Fruit fly (Drosophila melanogaster) whole organism, embryonic: ENCODE measurements around the gene CG14642.

ENCODE experiments used
- B-H1 ChIP-seq: fragments of 200-800 bp; sonication (Bioruptor generic); IDR thresholded peaks from 3 replicates; pipeline ENCODE4 v1.3.6; 2022; ENCODE audit warnings: missing biosample characterization, missing genetic modification characterization
- Bteb2 ChIP-seq: fragments of 200-800 bp; sonication (Bioruptor generic); optimal IDR thresholded peaks from 2 replicates; lab custom pipeline; 2016; ENCODE audit warnings: missing biosample characterization, missing genetic modification characterization
- CG10959 ChIP-seq: fragments of 200-800 bp; sonication (Bioruptor generic); IDR thresholded peaks from 2 replicates; pipeline ENCODE4 v1.3.6; 2022; ENCODE audit warnings: missing biosample characterization, missing genetic modification characterization
- CG12104 ChIP-seq: fragments of 200-800 bp; sonication (Bioruptor generic); optimal IDR thresholded peaks from 3 replicates; lab custom pipeline; 2016; ENCODE audit warnings: missing biosample characterization, missing genetic modification characterization
- CG12299 ChIP-seq: fragments of 200-800 bp; sonication (Bioruptor generic); optimal IDR thresholded peaks from 2 replicates; lab custom pipeline; 2018; ENCODE audit warnings: missing biosample characterization, mild to moderate bottlenecking, missing genetic modification characterization
- CG15696 ChIP-seq: fragments of 200-800 bp; sonication (Bioruptor generic); optimal IDR thresholded peaks from 2 replicates; lab custom pipeline; 2019; ENCODE audit warnings: missing biosample characterization, mild to moderate bottlenecking, missing genetic modification characterization, moderate library complexity
- CG16813 ChIP-seq: fragments of 200-800 bp; sonication (Bioruptor generic); IDR thresholded peaks from 3 replicates; pipeline ENCODE4 v1.3.6; 2022; ENCODE audit warnings: missing biosample characterization, missing genetic modification characterization; ENCODE audit not compliant: partially characterized antibody
- CG17328 ChIP-seq: fragments of 200-800 bp; sonication (Bioruptor generic); IDR thresholded peaks from 2 replicates; pipeline ENCODE4 v1.3.6; 2022; ENCODE audit warnings: missing biosample characterization, missing genetic modification characterization
- CG17361 ChIP-seq: fragments of 200-800 bp; sonication (Bioruptor generic); IDR thresholded peaks from 3 replicates; pipeline ENCODE4 v1.3.6; 2022; ENCODE audit warnings: missing biosample characterization, missing genetic modification characterization
- CG17802 ChIP-seq: fragments of 200-800 bp; sonication (Bioruptor generic); optimal IDR thresholded peaks from 2 replicates; lab custom pipeline; 2018; ENCODE audit warnings: missing biosample characterization, mild to moderate bottlenecking, missing genetic modification characterization, moderate library complexity
- CG1832 ChIP-seq: fragments of 200-800 bp; sonication (Bioruptor generic); optimal IDR thresholded peaks from 2 replicates; lab custom pipeline; 2017; ENCODE audit warnings: missing biosample characterization, mild to moderate bottlenecking, missing genetic modification characterization, inconsistent platforms
- CG18764 ChIP-seq: fragments of 200-800 bp; sonication (Bioruptor generic); optimal IDR thresholded peaks from 3 replicates; lab custom pipeline; 2016; ENCODE audit warnings: missing biosample characterization, missing genetic modification characterization
- CG2120 ChIP-seq: fragments of 200-800 bp; sonication (Bioruptor generic); optimal IDR thresholded peaks from 3 replicates; lab custom pipeline; 2016; ENCODE audit warnings: missing biosample characterization, missing genetic modification characterization
- CG33557 ChIP-seq: fragments of 200-800 bp; sonication (Bioruptor generic); optimal IDR thresholded peaks from 2 replicates; lab custom pipeline; 2019; ENCODE audit warnings: missing biosample characterization, mild to moderate bottlenecking, missing genetic modification characterization, moderate library complexity
- CG34376 ChIP-seq: fragments of 200-800 bp; sonication (Bioruptor generic); optimal IDR thresholded peaks from 2 replicates; lab custom pipeline; 2018; ENCODE audit warnings: missing biosample characterization, mild to moderate bottlenecking, missing genetic modification characterization
- CG3726 ChIP-seq: fragments of 200-800 bp; sonication (Bioruptor generic); IDR thresholded peaks from 3 replicates; pipeline ENCODE4, ENCODE4 v1.3.6; 2022; ENCODE audit warnings: missing biosample characterization, missing genetic modification characterization
- CG43689 ChIP-seq: fragments of 200-800 bp; sonication (Bioruptor generic); IDR thresholded peaks from 2 replicates; pipeline ENCODE4 v1.3.6; 2022; ENCODE audit warnings: missing biosample characterization, missing genetic modification characterization
- CG4404 ChIP-seq: fragments of 200-800 bp; sonication (Bioruptor generic); IDR thresholded peaks from 2 replicates; pipeline ENCODE4 v1.3.6; 2022; ENCODE audit warnings: missing biosample characterization, missing genetic modification characterization
- CG4820 ChIP-seq: fragments of 200-800 bp; sonication (Bioruptor generic); optimal IDR thresholded peaks from 3 replicates; lab custom pipeline; 2016; ENCODE audit warnings: missing biosample characterization, missing genetic modification characterization
- CG5180 ChIP-seq: fragments of 200-800 bp; sonication (Bioruptor generic); optimal IDR thresholded peaks from 3 replicates; lab custom pipeline; 2017; ENCODE audit warnings: missing biosample characterization, missing genetic modification characterization, mild to moderate bottlenecking, moderate library complexity, missing genetic modification reagents
- CG6689 ChIP-seq: fragments of 200-800 bp; sonication (Bioruptor generic); IDR thresholded peaks from 2 replicates; pipeline ENCODE4 v1.3.6; 2022; ENCODE audit warnings: missing biosample characterization, missing genetic modification characterization
- CG7372 ChIP-seq: fragments of 200-800 bp; sonication (Bioruptor generic); IDR thresholded peaks from 2 replicates; pipeline ENCODE4 v1.3.6; 2022; ENCODE audit warnings: missing biosample characterization, missing genetic modification characterization
- CG9437 ChIP-seq: fragments of 200-800 bp; sonication (Bioruptor generic); optimal IDR thresholded peaks from 2 replicates; lab custom pipeline; 2018; ENCODE audit warnings: missing biosample characterization, mild to moderate bottlenecking, missing genetic modification characterization
- CG9876 ChIP-seq: fragments of 200-800 bp; sonication (Bioruptor generic); optimal IDR thresholded peaks from 2 replicates; lab custom pipeline; 2016; ENCODE audit warnings: missing biosample characterization, missing genetic modification characterization
- Doc3 ChIP-seq: fragments of 200-800 bp; sonication (Bioruptor generic); IDR thresholded peaks from 3 replicates; pipeline ENCODE4 v1.3.6; 2022; ENCODE audit warnings: missing biosample characterization, missing genetic modification characterization; ENCODE audit not compliant: partially characterized antibody
- Fer1 ChIP-seq: fragments of 200-800 bp; sonication (Bioruptor generic); optimal IDR thresholded peaks from 2 replicates; lab custom pipeline; 2017; ENCODE audit warnings: missing biosample characterization, mild to moderate bottlenecking, missing genetic modification characterization
- HmgZ ChIP-seq: fragments of 200-800 bp; sonication (Bioruptor generic); optimal IDR thresholded peaks from 2 replicates; lab custom pipeline; 2018; ENCODE audit warnings: missing biosample characterization, mild to moderate bottlenecking, missing genetic modification characterization
- Lhr ChIP-seq: fragments of 200-800 bp; sonication (Bioruptor generic); optimal IDR thresholded peaks from 3 replicates; lab custom pipeline; 2017; ENCODE audit warnings: mild to moderate bottlenecking, missing biosample characterization, missing genetic modification reagents, missing genetic modification characterization
- MESR4 ChIP-seq: fragments of 200-800 bp; sonication (Bioruptor generic); optimal IDR thresholded peaks from 2 replicates; lab custom pipeline; 2018; ENCODE audit warnings: missing biosample characterization, mild to moderate bottlenecking, missing genetic modification characterization, moderate library complexity
- Oli ChIP-seq: fragments of 200-800 bp; sonication (Bioruptor generic); optimal IDR thresholded peaks from 2 replicates; lab custom pipeline; 2018; ENCODE audit warnings: missing biosample characterization, mild to moderate bottlenecking, missing genetic modification characterization, moderate library complexity
- Pdp1 ChIP-seq, 2 experiments: fragments of 200-800 bp; sonication (Bioruptor generic); optimal IDR thresholded peaks; 3 replicates each; lab custom pipeline; 2016; ENCODE audit warnings: missing biosample characterization in 2 of 2, missing genetic modification characterization in 2 of 2, mild to moderate bottlenecking in 1 of 2, moderate library complexity in 1 of 2
- Spps ChIP-seq: fragments of 200-800 bp; sonication (Bioruptor generic); optimal IDR thresholded peaks from 2 replicates; lab custom pipeline; 2018; ENCODE audit warnings: missing biosample characterization, mild to moderate bottlenecking, missing genetic modification characterization
- Xrp1 ChIP-seq: fragments of 200-800 bp; sonication (Bioruptor generic); IDR thresholded peaks from 2 replicates; pipeline ENCODE4 v1.3.6; 2022; ENCODE audit warnings: missing biosample characterization, missing genetic modification characterization
- ac ChIP-seq: fragments of 200-800 bp; sonication (Bioruptor generic); optimal IDR thresholded peaks from 3 replicates; lab custom pipeline; 2017; ENCODE audit warnings: missing biosample characterization, mild to moderate bottlenecking, missing genetic modification characterization
- bab2 ChIP-seq: fragments of 200-800 bp; sonication (Bioruptor generic); optimal IDR thresholded peaks from 2 replicates; lab custom pipeline; 2016; ENCODE audit warnings: missing biosample characterization, missing genetic modification characterization
- bbx ChIP-seq: fragments of 200-800 bp; sonication (Bioruptor generic); IDR thresholded peaks from 2 replicates; pipeline ENCODE4 v1.3.6; 2022; ENCODE audit warnings: missing biosample characterization, missing genetic modification characterization; ENCODE audit not compliant: partially characterized antibody
- btn ChIP-seq: fragments of 200-800 bp; sonication (Bioruptor generic); optimal IDR thresholded peaks from 2 replicates; lab custom pipeline; 2016; ENCODE audit warnings: missing biosample characterization, missing genetic modification characterization
- cato ChIP-seq: fragments of 200-800 bp; sonication (Bioruptor generic); optimal IDR thresholded peaks from 2 replicates; lab custom pipeline; 2016; ENCODE audit warnings: missing biosample characterization, missing genetic modification characterization, borderline replicate concordance
- dm ChIP-seq: fragments of 200-800 bp; sonication (Bioruptor generic); optimal IDR thresholded peaks from 3 replicates; lab custom pipeline; 2016; ENCODE audit warnings: missing biosample characterization, missing genetic modification characterization
- gem ChIP-seq: fragments of 200-800 bp; sonication (Bioruptor generic); optimal IDR thresholded peaks from 2 replicates; lab custom pipeline; 2019; ENCODE audit warnings: missing biosample characterization, mild to moderate bottlenecking, missing genetic modification characterization, moderate library complexity
- jing ChIP-seq: fragments of 200-800 bp; sonication (Bioruptor generic); optimal IDR thresholded peaks from 2 replicates; lab custom pipeline; 2018; ENCODE audit warnings: missing biosample characterization, mild to moderate bottlenecking, missing genetic modification characterization
- klu ChIP-seq: fragments of 200-800 bp; sonication (Bioruptor generic); IDR thresholded peaks from 2 replicates; pipeline ENCODE4 v1.3.6; 2022; ENCODE audit warnings: missing biosample characterization, missing genetic modification characterization
- mam ChIP-seq: fragments of 200-800 bp; sonication (Bioruptor generic); optimal IDR thresholded peaks from 3 replicates; lab custom pipeline; 2016; ENCODE audit warnings: missing biosample characterization, missing genetic modification characterization
- otp ChIP-seq: fragments of 200-800 bp; sonication (Bioruptor generic); IDR thresholded peaks from 3 replicates; pipeline ENCODE4, ENCODE4 v1.3.6; 2022; ENCODE audit warnings: missing biosample characterization, missing genetic modification characterization
- prd ChIP-seq, 3 experiments: fragments of >200 bp in 2 of 3; fragments of 200-800 bp in 1 of 3; sonication (Bioruptor generic) in 1 of 3; optimal IDR thresholded peaks in 2 of 3; IDR thresholded peaks in 1 of 3; 2 replicates in 2 of 3; 3 replicates in 1 of 3; pipeline versions ENCODE4 v1.3.6 to Lab custom; 2017 to 2022; ENCODE audit warnings: missing biosample characterization in 1 of 3, missing genetic modification characterization in 1 of 3
- row ChIP-seq: fragments of 200-800 bp; sonication (Bioruptor generic); IDR thresholded peaks from 3 replicates; pipeline ENCODE4 v1.3.6; 2022; ENCODE audit warnings: missing biosample characterization, missing genetic modification characterization
- slbo ChIP-seq: fragments of 200-800 bp; sonication (Bioruptor generic); IDR thresholded peaks from 2 replicates; pipeline ENCODE4 v1.3.6; 2022; ENCODE audit warnings: missing biosample characterization, missing genetic modification characterization
- sob ChIP-seq: fragments of 200-800 bp; sonication (Bioruptor generic); IDR thresholded peaks from 2 replicates; pipeline ENCODE4 v1.3.6; 2022; ENCODE audit warnings: missing biosample characterization, missing genetic modification characterization
- sr ChIP-seq: fragments of 200-800 bp; sonication (Bioruptor generic); IDR thresholded peaks from 3 replicates; pipeline ENCODE4 v1.3.6; 2022; ENCODE audit warnings: missing biosample characterization, missing genetic modification characterization
- toy ChIP-seq: fragments of 200-800 bp; sonication (Bioruptor generic); IDR thresholded peaks from 2 replicates; pipeline ENCODE4 v1.3.6; 2022; ENCODE audit warnings: missing biosample characterization, missing genetic modification characterization

Gene CG14642

dm6 chr3R:4214038-4214437, 28.5 kb downstream of the CG14642 start (continued):
- TF ChIP-seq CG17802 (tag; lab: Kevin White, UChicago), result peak; percentile 45
- TF ChIP-seq Xrp1, result peak; percentile 84
- TF ChIP-seq CG4404 (GFP tag; lab: Robert Waterston, UW), result peak; percentile 76
- no peak for TF ChIP-seq CG16813 (GFP tag; lab: Robert Waterston, UW)
- no peak for TF ChIP-seq CG34376
- TF ChIP-seq btn (GFP tag; lab: Kevin White, UChicago), result peak; percentile 69
- TF ChIP-seq toy (GFP tag; lab: Robert Waterston, UW), result peak; percentile 61; the same call in 1 of the 2 replicates
- peak; percentile 71 to 73 for TF ChIP-seq Pdp1 (GFP tag; optimal IDR thresholded peaks at IDR 0.05; lab: Kevin White, UChicago)
- TF ChIP-seq CG2120 (GFP tag; lab: Kevin White, UChicago), result peak; percentile 60
- TF ChIP-seq prd (optimal IDR thresholded peaks at IDR 0.05; lab: Kevin White, UChicago), result no peak
- peak; percentile 93 for TF ChIP-seq prd (GFP tag; IDR thresholded peaks at IDR 0.05; lab: Robert Waterston, UW)
- no peak for TF ChIP-seq Doc3 (GFP tag; lab: Robert Waterston, UW)
- TF ChIP-seq CG12299 (tag; lab: Kevin White, UChicago), result no peak
- TF ChIP-seq CG9437 (GFP tag; lab: Kevin White, UChicago), result peak; percentile 39
- peak; percentile 75 for TF ChIP-seq klu (GFP tag; lab: Robert Waterston, UW)
- TF ChIP-seq CG17361, result peak; percentile 68; the same call in 1 of the 3 replicates
- TF ChIP-seq B-H1 (GFP tag; lab: Robert Waterston, UW), result peak; percentile 85
- peak; percentile 20 for TF ChIP-seq CG12104
- no peak for TF ChIP-seq CG15696 (tag; lab: Kevin White, UChicago)
- no peak for TF ChIP-seq bbx (GFP tag; lab: Robert Waterston, UW)
- peak; percentile 78 for TF ChIP-seq jing (GFP tag; lab: Kevin White, UChicago)
- peak; percentile 87 for TF ChIP-seq sob (GFP tag; lab: Robert Waterston, UW)
- TF ChIP-seq CG9876 (GFP tag; lab: Kevin White, UChicago), result peak; percentile 54
- peak; percentile 60 for TF ChIP-seq CG18764 (GFP tag; lab: Kevin White, UChicago)
- peak; percentile 86 for TF ChIP-seq CG17328 (GFP tag; lab: Robert Waterston, UW)
- TF ChIP-seq CG1832 (GFP tag; lab: Kevin White, UChicago), result no peak
- peak; percentile 68 for TF ChIP-seq CG5180 (GFP tag; lab: Kevin White, UChicago)
- TF ChIP-seq HmgZ, result peak; percentile 45
- TF ChIP-seq CG3726 (GFP tag; lab: Robert Waterston, UW), result peak; percentile 80; the same call in 2 of the 3 replicates
- TF ChIP-seq gem (tag; lab: Kevin White, UChicago), result peak; percentile 78
- TF ChIP-seq slbo (GFP tag; lab: Robert Waterston, UW), result peak; percentile 88
- TF ChIP-seq Oli, result peak; percentile 79
- no peak for TF ChIP-seq CG33557
- TF ChIP-seq CG7372 (GFP tag; lab: Robert Waterston, UW), result peak; percentile 85
- TF ChIP-seq row, result peak; percentile 84
- no peak for TF ChIP-seq ac (GFP tag; lab: Kevin White, UChicago)
- TF ChIP-seq otp, result peak; percentile 83
- TF ChIP-seq CG10959 (GFP tag; lab: Robert Waterston, UW), result peak; percentile 74
- TF ChIP-seq CG43689 (GFP tag; lab: Robert Waterston, UW), result peak; percentile 70
- TF ChIP-seq mam (GFP tag; lab: Kevin White, UChicago), result peak; percentile 66
- TF ChIP-seq CG4820, result peak; percentile 80
- peak; percentile 29 for TF ChIP-seq Lhr (GFP tag; lab: Kevin White, UChicago)
- TF ChIP-seq CG6689 (GFP tag; lab: Robert Waterston, UW), result peak; percentile 88
- TF ChIP-seq Fer1 (GFP tag; lab: Kevin White, UChicago), result peak; percentile 67
- peak; percentile 74 for TF ChIP-seq bab2
- no peak for TF ChIP-seq MESR4 (GFP tag; lab: Kevin White, UChicago)
- TF ChIP-seq dm, result peak; percentile 62
- TF ChIP-seq cato (GFP tag; lab: Kevin White, UChicago), result peak; percentile 47
- peak; percentile 32 for TF ChIP-seq Bteb2 (GFP tag; lab: Kevin White, UChicago)
- peak; percentile 89; the same call in 2 of the 3 replicates for TF ChIP-seq sr
- peak; percentile 3 for TF ChIP-seq Spps (tag; lab: Kevin White, UChicago)
